Fruit fly (Drosophila melanogaster) whole organism, embryonic: Measurements from ENCODE around the gene Prosalpha6T.

Experiments used
- CG10462 ChIP-seq: fragments of 200-800 bp; sonication (Bioruptor generic); optimal IDR thresholded peaks from 2 replicates; lab custom pipeline; 2016; ENCODE audit warnings: missing biosample characterization, missing genetic modification characterization
- CG10654 ChIP-seq: fragments of 200-800 bp; sonication (Bioruptor generic); optimal IDR thresholded peaks from 2 replicates; lab custom pipeline; 2016; ENCODE audit warnings: missing biosample characterization, missing genetic modification characterization
- CG12104 ChIP-seq: fragments of 200-800 bp; sonication (Bioruptor generic); optimal IDR thresholded peaks from 3 replicates; lab custom pipeline; 2016; ENCODE audit warnings: missing biosample characterization, missing genetic modification characterization
- CG12219 ChIP-seq: fragments of 200-800 bp; sonication (Bioruptor generic); optimal IDR thresholded peaks from 3 replicates; lab custom pipeline; 2018; ENCODE audit warnings: missing biosample characterization, mild to moderate bottlenecking, missing genetic modification characterization
- CG12236 ChIP-seq: fragments of 200-800 bp; sonication (Bioruptor generic); optimal IDR thresholded peaks from 2 replicates; lab custom pipeline; 2016; ENCODE audit warnings: missing biosample characterization, missing genetic modification characterization
- CG13123 ChIP-seq: fragments of 200-800 bp; sonication (Bioruptor generic); optimal IDR thresholded peaks from 2 replicates; lab custom pipeline; 2016; ENCODE audit warnings: missing biosample characterization, missing genetic modification characterization
- CG14441 ChIP-seq: fragments of 200-800 bp; sonication (Bioruptor generic); IDR thresholded peaks from 2 replicates; pipeline ENCODE4 v1.3.6; 2022; ENCODE audit warnings: missing biosample characterization, missing genetic modification characterization
- CG14860 ChIP-seq: fragments of 200-800 bp; sonication (Bioruptor generic); IDR thresholded peaks from 3 replicates; pipeline ENCODE4 v1.3.6; 2022; ENCODE audit warnings: missing biosample characterization, missing genetic modification characterization; ENCODE audit not compliant: partially characterized antibody
- CG17829 ChIP-seq: fragments of 200-800 bp; optimal IDR thresholded peaks from 2 replicates; lab custom pipeline; 2019; ENCODE audit warnings: missing biosample characterization, mild to moderate bottlenecking, missing genetic modification characterization, moderate library complexity
- CG1792 ChIP-seq: fragments of 200-800 bp; sonication (Bioruptor generic); optimal IDR thresholded peaks from 2 replicates; lab custom pipeline; 2016; ENCODE audit warnings: missing biosample characterization, missing genetic modification characterization
- CG31224 ChIP-seq: fragments of 200-800 bp; sonication (Bioruptor generic); IDR thresholded peaks from 2 replicates; pipeline ENCODE4 v1.3.6; 2022; ENCODE audit warnings: missing biosample characterization, missing genetic modification characterization
- CG3163 ChIP-seq: fragments of 200-800 bp; sonication (Bioruptor generic); optimal IDR thresholded peaks from 3 replicates; lab custom pipeline; 2016; ENCODE audit warnings: missing biosample characterization, missing genetic modification characterization
- CG32532 ChIP-seq: fragments of 200-800 bp; sonication (Bioruptor generic); IDR thresholded peaks from 2 replicates; pipeline ENCODE4 v1.3.6; 2022; ENCODE audit warnings: missing biosample characterization, missing genetic modification characterization
- CG4424 ChIP-seq: fragments of 200-800 bp; sonication (Bioruptor generic); optimal IDR thresholded peaks from 3 replicates; lab custom pipeline; 2016; ENCODE audit warnings: missing biosample characterization, missing genetic modification characterization
- CG4854 ChIP-seq: fragments of 200-800 bp; sonication (Bioruptor generic); optimal IDR thresholded peaks from 2 replicates; lab custom pipeline; 2016; ENCODE audit warnings: missing biosample characterization, missing genetic modification characterization, inconsistent platforms
- CG6765 ChIP-seq: fragments of 200-800 bp; sonication (Bioruptor generic); optimal IDR thresholded peaks from 3 replicates; lab custom pipeline; 2017; ENCODE audit warnings: missing biosample characterization, mild to moderate bottlenecking, missing genetic modification characterization
- CG7556 ChIP-seq: fragments of 200-800 bp; sonication (Bioruptor generic); optimal IDR thresholded peaks from 2 replicates; lab custom pipeline; 2017; ENCODE audit warnings: missing biosample characterization, mild to moderate bottlenecking, missing genetic modification characterization
- CG8478 ChIP-seq: fragments of >200 bp; optimal IDR thresholded peaks from 2 replicates; lab custom pipeline; 2018
- CHES-1-like ChIP-seq: fragments of 200-800 bp; sonication (Bioruptor generic); optimal IDR thresholded peaks from 2 replicates; lab custom pipeline; 2016; ENCODE audit warnings: missing biosample characterization, missing genetic modification characterization
- D19A ChIP-seq: fragments of 200-800 bp; optimal IDR thresholded peaks from 3 replicates; lab custom pipeline; 2019; ENCODE audit warnings: missing biosample characterization, mild to moderate bottlenecking, missing genetic modification characterization, moderate library complexity
- Dad ChIP-seq: fragments of 200-800 bp; sonication (Bioruptor generic); optimal IDR thresholded peaks from 3 replicates; lab custom pipeline; 2016; ENCODE audit warnings: missing biosample characterization, missing genetic modification characterization
- Dbx ChIP-seq: fragments of 200-800 bp; sonication (Bioruptor generic); IDR thresholded peaks from 3 replicates; pipeline ENCODE4 v1.3.6; 2022; ENCODE audit warnings: missing biosample characterization, missing genetic modification characterization
- Elba2 ChIP-seq: fragments of 200-800 bp; sonication (Bioruptor generic); optimal IDR thresholded peaks from 3 replicates; lab custom pipeline; 2016; ENCODE audit warnings: missing biosample characterization, missing genetic modification characterization
- Fer3 ChIP-seq: fragments of 200-800 bp; sonication (Bioruptor generic); optimal IDR thresholded peaks from 2 replicates; lab custom pipeline; 2018; ENCODE audit warnings: missing biosample characterization, mild to moderate bottlenecking, missing genetic modification characterization, moderate library complexity
- Gsc ChIP-seq: fragments of 200-800 bp; sonication (Bioruptor generic); IDR thresholded peaks from 2 replicates; pipeline ENCODE4 v1.3.6; 2022; ENCODE audit warnings: missing biosample characterization, missing genetic modification characterization
- HLH54F ChIP-seq: fragments of 200-800 bp; sonication (Bioruptor generic); optimal IDR thresholded peaks from 3 replicates; lab custom pipeline; 2016; ENCODE audit warnings: missing biosample characterization, missing genetic modification characterization
- Hmx ChIP-seq: fragments of 200-800 bp; sonication (Bioruptor generic); optimal IDR thresholded peaks from 2 replicates; lab custom pipeline; 2016; ENCODE audit warnings: missing biosample characterization, missing genetic modification characterization
- Jarid2 ChIP-seq: fragments of 200-800 bp; sonication (Bioruptor generic); optimal IDR thresholded peaks from 3 replicates; lab custom pipeline; 2017; ENCODE audit warnings: mild to moderate bottlenecking, missing biosample characterization, missing genetic modification reagents, missing genetic modification characterization
- Lhr ChIP-seq: fragments of 200-800 bp; sonication (Bioruptor generic); optimal IDR thresholded peaks from 3 replicates; lab custom pipeline; 2017; ENCODE audit warnings: mild to moderate bottlenecking, missing biosample characterization, missing genetic modification reagents, missing genetic modification characterization
- MBD-R2 ChIP-seq: fragments of 200-800 bp; sonication (Bioruptor generic); IDR thresholded peaks from 2 replicates; pipeline ENCODE4 v1.3.6; 2022; ENCODE audit warnings: missing biosample characterization, missing genetic modification characterization
- Nf-YA ChIP-seq: fragments of 200-800 bp; sonication (Bioruptor generic); IDR thresholded peaks from 2 replicates; pipeline ENCODE4 v1.3.6; 2022; ENCODE audit warnings: missing biosample characterization, missing genetic modification characterization
- Nf-YC ChIP-seq: fragments of 200-800 bp; optimal IDR thresholded peaks from 3 replicates; lab custom pipeline; 2019; ENCODE audit warnings: missing biosample characterization, mild to moderate bottlenecking, missing genetic modification characterization, moderate library complexity
- YL-1 ChIP-seq: fragments of 200-800 bp; sonication (Bioruptor generic); optimal IDR thresholded peaks from 3 replicates; lab custom pipeline; 2017; ENCODE audit warnings: missing biosample characterization, mild to moderate bottlenecking, missing genetic modification characterization
- ac ChIP-seq: fragments of 200-800 bp; sonication (Bioruptor generic); optimal IDR thresholded peaks from 3 replicates; lab custom pipeline; 2017; ENCODE audit warnings: missing biosample characterization, mild to moderate bottlenecking, missing genetic modification characterization
- ase ChIP-seq: fragments of 200-800 bp; sonication (Bioruptor generic); IDR thresholded peaks from 3 replicates; pipeline ENCODE4 v1.3.6; 2022; ENCODE audit warnings: missing biosample characterization, missing genetic modification characterization
- bowl ChIP-seq: fragments of 200-800 bp; sonication (Bioruptor generic); IDR thresholded peaks from 2 replicates; pipeline ENCODE4 v1.3.6; 2022; ENCODE audit warnings: missing biosample characterization, missing genetic modification characterization
- br ChIP-seq: fragments of >200 bp; optimal IDR thresholded peaks from 2 replicates; lab custom pipeline; 2017
- cg ChIP-seq: fragments of 200-800 bp; sonication (Bioruptor generic); optimal IDR thresholded peaks from 3 replicates; lab custom pipeline; 2019; ENCODE audit warnings: missing biosample characterization, mild to moderate bottlenecking, missing genetic modification characterization, moderate library complexity
- dmrt99B ChIP-seq: fragments of 200-800 bp; sonication (Bioruptor generic); optimal IDR thresholded peaks from 2 replicates; lab custom pipeline; 2018; ENCODE audit warnings: missing biosample characterization, mild to moderate bottlenecking, missing genetic modification characterization, moderate library complexity
- emc ChIP-seq: fragments of 200-800 bp; sonication (Bioruptor generic); optimal IDR thresholded peaks from 2 replicates; lab custom pipeline; 2016; ENCODE audit warnings: missing biosample characterization, missing genetic modification characterization
- eyg ChIP-seq: fragments of 200-800 bp; sonication (Bioruptor generic); optimal IDR thresholded peaks from 3 replicates; lab custom pipeline; 2016; ENCODE audit warnings: missing biosample characterization, missing genetic modification characterization
- fru ChIP-seq: fragments of >200 bp; optimal IDR thresholded peaks from 2 replicates; lab custom pipeline; 2017
- fu2 ChIP-seq: fragments of 200-800 bp; sonication (Bioruptor generic); optimal IDR thresholded peaks from 2 replicates; lab custom pipeline; 2016; ENCODE audit warnings: missing biosample characterization, missing genetic modification characterization
- ham ChIP-seq: fragments of 200-800 bp; sonication (Bioruptor generic); IDR thresholded peaks from 2 replicates; pipeline ENCODE4 v1.3.6; 2022; ENCODE audit warnings: missing biosample characterization, missing genetic modification characterization
- knrl ChIP-seq: fragments of 200-800 bp; sonication (Bioruptor generic); IDR thresholded peaks from 3 replicates; pipeline ENCODE4 v1.3.6; 2022; ENCODE audit warnings: missing biosample characterization, missing genetic modification characterization; ENCODE audit not compliant: partially characterized antibody
- mirr ChIP-seq: fragments of 200-800 bp; sonication (Bioruptor generic); optimal IDR thresholded peaks from 3 replicates; lab custom pipeline; 2018; ENCODE audit warnings: missing biosample characterization, mild to moderate bottlenecking, missing genetic modification characterization
- nerfin-1 ChIP-seq: fragments of 200-800 bp; sonication (Bioruptor generic); optimal IDR thresholded peaks from 3 replicates; lab custom pipeline; 2019; ENCODE audit warnings: missing biosample characterization, mild to moderate bottlenecking, missing genetic modification characterization, moderate library complexity
- odd ChIP-seq: fragments of 200-800 bp; sonication (Bioruptor generic); optimal IDR thresholded peaks from 2 replicates; lab custom pipeline; 2017; ENCODE audit warnings: missing biosample characterization, mild to moderate bottlenecking, missing genetic modification characterization
- peb ChIP-seq: fragments of 200-800 bp; sonication (Bioruptor generic); IDR thresholded peaks from 2 replicates; pipeline ENCODE4 v1.3.6; 2022; ENCODE audit warnings: missing biosample characterization, missing genetic modification characterization
- ro ChIP-seq: fragments of 200-800 bp; sonication (Bioruptor generic); IDR thresholded peaks from 2 replicates; pipeline ENCODE4 v1.3.6; 2022; ENCODE audit warnings: missing biosample characterization, missing genetic modification characterization
- row ChIP-seq: fragments of 200-800 bp; sonication (Bioruptor generic); IDR thresholded peaks from 3 replicates; pipeline ENCODE4 v1.3.6; 2022; ENCODE audit warnings: missing biosample characterization, missing genetic modification characterization
- stwl ChIP-seq: fragments of 200-800 bp; sonication (Bioruptor generic); optimal IDR thresholded peaks from 3 replicates; lab custom pipeline; 2018; ENCODE audit warnings: missing biosample characterization, mild to moderate bottlenecking, missing genetic modification characterization, moderate library complexity
- zen2 ChIP-seq: fragments of 200-800 bp; sonication (Bioruptor generic); IDR thresholded peaks from 3 replicates; pipeline ENCODE4 v1.3.6; 2022; ENCODE audit warnings: missing biosample characterization, missing genetic modification characterization; ENCODE audit not compliant: partially characterized antibody

Gene Prosalpha6T

dm6 chr2L:13205256-13205655 is 26.6 kb upstream of the Prosalpha6T start (continued):
- TF ChIP-seq odd (peak; percentile 6), CG4854 (GFP tag; lab: Kevin White, UChicago) (no peak), Hmx (GFP tag; lab: Kevin White, UChicago) (no peak), CG6765 (GFP tag; lab: Kevin White, UChicago) (no peak), CG31224 (no peak), cg (GFP tag; lab: Kevin White, UChicago) (peak; percentile 7), CG12104 (no peak), D19A (tag; lab: Kevin White, UChicago) (no peak), Fer3 (tag; lab: Kevin White, UChicago) (no peak), YL-1 (GFP tag; lab: Kevin White, UChicago) (peak; percentile 2), bowl (0 out of 2 replicates have a peak, but pooled peaks have one; percentile 24), CG10462 (no peak), Gsc (GFP tag; lab: Robert Waterston, UW) (no peak), CG3163 (no peak), Nf-YC (tag; lab: Kevin White, UChicago) (peak; percentile 38), CHES-1-like (peak; percentile 8), zen2 (GFP tag; lab: Robert Waterston, UW) (no peak), ro (no peak), fru (no peak), CG12236 (GFP tag; lab: Kevin White, UChicago) (no peak), row (GFP tag; lab: Robert Waterston, UW) (no peak), peb (GFP tag; lab: Robert Waterston, UW) (no peak), fu2 (GFP tag; lab: Kevin White, UChicago) (no peak), stwl (tag; lab: Kevin White, UChicago) (no peak), Elba2 (GFP tag; lab: Kevin White, UChicago) (no peak), Dbx (GFP tag; lab: Robert Waterston, UW) (peak; percentile 58; the same call in 1 of the 3 replicates), CG1792 (no peak), eyg (GFP tag; lab: Kevin White, UChicago) (no peak), CG32532 (GFP tag; lab: Robert Waterston, UW) (peak; percentile 43; the same call in 1 of the 2 replicates), CG17829 (peak; percentile 4), CG14860 (GFP tag; lab: Robert Waterston, UW) (no peak), Dad (GFP tag; lab: Kevin White, UChicago) (peak; percentile 3), CG8478 (no peak), CG7556 (GFP tag; lab: Kevin White, UChicago) (no peak), CG4424 (no peak), nerfin-1 (tag; lab: Kevin White, UChicago) (peak; percentile 14), ham (no peak), dmrt99B (tag; lab: Kevin White, UChicago) (peak; percentile 23), knrl (GFP tag; lab: Robert Waterston, UW) (no peak), br (lab: Kevin White, UChicago) (no peak), mirr (GFP tag; lab: Kevin White, UChicago) (peak; percentile 71), CG13123 (GFP tag; lab: Kevin White, UChicago) (no peak), CG12219 (no peak), HLH54F (GFP tag; lab: Kevin White, UChicago) (no peak), CG10654 (no peak), Lhr (GFP tag; lab: Kevin White, UChicago) (no peak), Nf-YA (GFP tag; lab: Robert Waterston, UW) (no peak), CG14441 (GFP tag; lab: Robert Waterston, UW) (0 out of 2 replicates have a peak, but pooled peaks have one; percentile 3), ac (GFP tag; lab: Kevin White, UChicago) (no peak), MBD-R2 (GFP tag; lab: Robert Waterston, UW) (peak; percentile 33; the same call in 1 of the 2 replicates), ase (GFP tag; lab: Robert Waterston, UW) (no peak), emc (GFP tag; lab: Kevin White, UChicago) (no peak), Jarid2 (GFP tag; lab: Kevin White, UChicago) (no peak)
